Fruit fly (Drosophila melanogaster): ENCODE results near the gene HDAC11.

HDAC11 gene

dm6 chr3R:24845952-24846848 is 9.8 kb downstream of the HDAC11 start:
- TF ChIP-seq grn (GFP tag; optimal IDR thresholded peaks at IDR 0.05) (peak; percentile 61), sqz (GFP tag; optimal IDR thresholded peaks at IDR 0.05) (peak; percentile 80), Dip2 (GFP tag; IDR thresholded peaks at IDR 0.05) (no peak), sens (GFP tag) (peak; percentile 48), C15 (GFP tag; IDR thresholded peaks at IDR 0.05) (no peak), CG32772 (GFP tag; IDR thresholded peaks at IDR 0.05) (0 out of 2 replicates have a peak, but pooled peaks have one; percentile 30), CG1529 (GFP tag; optimal IDR thresholded peaks at IDR 0.05) (no peak), gcm (GFP tag; optimal IDR thresholded peaks at IDR 0.05) (peak; percentile 76), HmgZ (tag; optimal IDR thresholded peaks at IDR 0.05) (no peak), z (GFP tag; IDR thresholded peaks at IDR 0.05) (peak; percentile 64; the same call in 1 of the 3 replicates), CG7786 (GFP tag; optimal IDR thresholded peaks at IDR 0.05) (no peak), CG11398 (GFP tag; optimal IDR thresholded peaks at IDR 0.05) (no peak), Awh (GFP tag; IDR thresholded peaks at IDR 0.05) (peak; percentile 45; the same call in 1 of the 2 replicates), vvl (GFP tag; IDR thresholded peaks at IDR 0.05) (0 out of 2 replicates have a peak, but pooled peaks have one; percentile 19), CG6813 (GFP tag; optimal IDR thresholded peaks at IDR 0.05) (no peak), CG1603 (tag; optimal IDR thresholded peaks at IDR 0.05) (no peak), CG15479 (GFP tag; optimal IDR thresholded peaks at IDR 0.05) (peak; percentile 53), cato (GFP tag; optimal IDR thresholded peaks at IDR 0.05; ENCODE audit: borderline replicate concordance) (no peak), CG8281 (tag; optimal IDR thresholded peaks at IDR 0.05) (no peak), Drgx (GFP tag; IDR thresholded peaks at IDR 0.05) (no peak), zen (tag; optimal IDR thresholded peaks at IDR 0.05) (peak; percentile 84)

dm6 chr3R:24845148-24845547 is 10.9 kb downstream of the HDAC11 start:
- TF ChIP-seq D19A (tag; optimal IDR thresholded peaks at IDR 0.05) (peak; percentile 4), CG6765 (GFP tag; optimal IDR thresholded peaks at IDR 0.05) (no peak), gem (tag; optimal IDR thresholded peaks at IDR 0.05) (peak; percentile 30), sens (GFP tag) (peak; percentile 52), onecut (GFP tag; IDR thresholded peaks at IDR 0.05) (no peak), run (tag; optimal IDR thresholded peaks at IDR 0.05) (no peak), twi (tag; optimal IDR thresholded peaks at IDR 0.05) (no peak), D19B (GFP tag; optimal IDR thresholded peaks at IDR 0.05) (peak; percentile 37), CG6175 (GFP tag; IDR thresholded peaks at IDR 0.05) (no peak), dmrt11E (tag; optimal IDR thresholded peaks at IDR 0.05) (peak; percentile 2)

- TF ChIP-seq chif (GFP tag; optimal IDR thresholded peaks at IDR 0.05) = no peak
- TF ChIP-seq Trl (optimal IDR thresholded peaks at IDR 0.05) = peak in 1 of 2 experiments; percentile 19
- TF ChIP-seq Trl (GFP tag; optimal IDR thresholded peaks at IDR 0.05) = no peak
- TF ChIP-seq Deaf1 (tag; optimal IDR thresholded peaks at IDR 0.05) = peak; percentile 53
- TF ChIP-seq tup (GFP tag; optimal IDR thresholded peaks at IDR 0.05) = no peak
- 0 out of 3 replicates have a peak, but pooled peaks have one; percentile 7 for TF ChIP-seq Opbp (GFP tag; IDR thresholded peaks at IDR 0.05; ENCODE audit: partially characterized antibody)
- no peak for TF ChIP-seq CG2875 (GFP tag; optimal IDR thresholded peaks at IDR 0.05)
- peak; percentile 39 for TF ChIP-seq sens (GFP tag)
Measured at dm6 chr3R:24841635-24842034, 14.4 kb downstream of the HDAC11 start, which contains the start of gene Esp. Gene Esp (plus strand): TSS chr3R:24841935.
